Worm (Caenorhabditis elegans) whole organism, early embryonic: ENCODE results near the gene M110.7.

Experiments
- B0310.2 ChIP-seq: sonication (generic microtip); optimal IDR thresholded peaks from 2 replicates; lab custom pipeline; 2016; ENCODE audit warnings: mild to moderate bottlenecking, missing genetic modification characterization, missing compliant biosample characterization
- F13C5.2 ChIP-seq: sonication (generic microtip); optimal IDR thresholded peaks from 2 replicates; lab custom pipeline; 2017; ENCODE audit warnings: mild to moderate bottlenecking, missing genetic modification characterization, inconsistent platforms, missing compliant biosample characterization
- aly-1 ChIP-seq: sonication (generic microtip); optimal IDR thresholded peaks from 2 replicates; lab custom pipeline; 2016; ENCODE audit warnings: missing genetic modification characterization, missing compliant biosample characterization
- ama-1 ChIP-seq: fragments of 150-350 bp; optimal IDR thresholded peaks from 2 replicates; lab custom pipeline; 2014
- ceh-13 ChIP-seq: fragments of 200-800 bp; sonication (Bioruptor generic); optimal IDR thresholded peaks from 2 replicates; lab custom pipeline; 2018; ENCODE audit warnings: mild to moderate bottlenecking, missing genetic modification characterization, missing compliant biosample characterization
- ceh-36 ChIP-seq: sonication (generic microtip); optimal IDR thresholded peaks from 2 replicates; lab custom pipeline; 2016; ENCODE audit warnings: missing genetic modification characterization, inconsistent platforms, missing compliant biosample characterization
- ets-7 ChIP-seq: sonication (generic microtip); optimal IDR thresholded peaks from 2 replicates; lab custom pipeline; 2016; ENCODE audit warnings: missing genotype, missing genetic modification characterization, missing compliant biosample characterization
- flt-1 ChIP-seq: fragments of 200-800 bp; sonication (Bioruptor generic); IDR thresholded peaks from 2 replicates; pipeline ENCODE4 v1.3.6; 2022; ENCODE audit warnings: missing genetic modification characterization, missing compliant biosample characterization
- hmbx-1 ChIP-seq: sonication (generic microtip); optimal IDR thresholded peaks from 2 replicates; lab custom pipeline; 2016; ENCODE audit warnings: mild to moderate bottlenecking, missing genetic modification characterization, missing compliant biosample characterization
- hmg-4 ChIP-seq: fragments of 200-800 bp; sonication (Bioruptor generic); optimal IDR thresholded peaks from 2 replicates; lab custom pipeline; 2018; ENCODE audit warnings: mild to moderate bottlenecking, missing genetic modification characterization, missing compliant biosample characterization
- hnd-1 ChIP-seq: sonication (generic microtip); optimal IDR thresholded peaks from 2 replicates; lab custom pipeline; 2016; ENCODE audit warnings: missing genetic modification characterization, missing compliant biosample characterization
- pes-1 ChIP-seq: fragments of 200-800 bp; sonication (Bioruptor generic); IDR thresholded peaks from 2 replicates; pipeline ENCODE4 v1.3.6; 2022; ENCODE audit warnings: missing genetic modification reagents, missing genetic modification characterization, missing compliant biosample characterization
- scrt-1 ChIP-seq: fragments of 200-800 bp; sonication (Bioruptor generic); IDR thresholded peaks from 2 replicates; pipeline ENCODE4 v1.3.6; 2022; ENCODE audit warnings: missing genetic modification characterization, missing compliant biosample characterization
- sea-1 ChIP-seq: fragments of 200-800 bp; sonication (Bioruptor generic); conservative IDR thresholded peaks from 2 replicates; pipeline ENCODE4 v1.3.6; 2022; ENCODE audit warnings: missing genetic modification characterization, missing compliant biosample characterization
- tbx-11 ChIP-seq: fragments of 200-800 bp; sonication (Bioruptor generic); IDR thresholded peaks from 2 replicates; pipeline ENCODE4 v1.3.6; 2022; ENCODE audit warnings: missing genetic modification characterization, missing compliant biosample characterization
- tbx-37 ChIP-seq: fragments of 200-800 bp; sonication (Bioruptor generic); conservative IDR thresholded peaks from 2 replicates; pipeline ENCODE4 v1.3.6; 2022; ENCODE audit warnings: missing genetic modification reagents, missing genetic modification characterization, missing compliant biosample characterization
- tra-4 ChIP-seq: sonication (generic microtip); optimal IDR thresholded peaks from 2 replicates; lab custom pipeline; 2017; ENCODE audit warnings: missing genetic modification characterization, missing compliant biosample characterization

M110.7 gene

ce11 chrII:8232489-8232888 is at the start of gene M110.7:
Gene M110.7, plus strand, starts transcription at chrII:8232789.
- TF ChIP-seq ceh-13 (GFP tag; lab: Kevin White, UChicago) (no peak), pes-1 (no peak), tbx-37 (GFP tag; lab: Robert Waterston, UW) (no peak), sea-1 (no peak), B0310.2 (tag; lab: Kevin White, UChicago) (no peak), scrt-1 (GFP tag; lab: Robert Waterston, UW) (no peak), hnd-1 (no peak), ama-1 (lab: Kevin White, UChicago) (no peak)

ce11 chrII:8185016-8185493 is 47.5 kb upstream of the M110.7 start, which contains the start of the genes mig-5 and cct-1:
Gene mig-5, minus strand, starts transcription at chrII:8185023.
Gene cct-1, plus strand, starts transcription at chrII:8185443.
- TF ChIP-seq ceh-36 (tag; lab: Kevin White, UChicago) (no peak), ama-1 (lab: Kevin White, UChicago) (no peak), ceh-13 (GFP tag; lab: Kevin White, UChicago) (no peak), aly-1 (no peak), F13C5.2 (tag; lab: Kevin White, UChicago) (peak; percentile 85), tra-4 (tag; lab: Kevin White, UChicago) (no peak), flt-1 (peak; percentile 48; the same call in 1 of the 2 replicates), scrt-1 (GFP tag; lab: Robert Waterston, UW) (no peak), hmg-4 (GFP tag; lab: Kevin White, UChicago) (peak; percentile 31)

ce11 chrII:8187516-8187915 is 45.1 kb upstream of the M110.7 start:
- TF ChIP-seq ets-7, result no peak
- no peak for TF ChIP-seq sea-1
- no peak for TF ChIP-seq ceh-13 (GFP tag; lab: Kevin White, UChicago)
- no peak for TF ChIP-seq tra-4 (tag; lab: Kevin White, UChicago)
- TF ChIP-seq pes-1, result no peak
- no peak for TF ChIP-seq scrt-1 (GFP tag; lab: Robert Waterston, UW)
- TF ChIP-seq aly-1, result no peak
- TF ChIP-seq hnd-1, result no peak
- TF ChIP-seq ama-1 (lab: Kevin White, UChicago), result no peak
- no peak for TF ChIP-seq tbx-11 (GFP tag; lab: Robert Waterston, UW)
- no peak for TF ChIP-seq tbx-37 (GFP tag; lab: Robert Waterston, UW)
- no peak for TF ChIP-seq F13C5.2 (tag; lab: Kevin White, UChicago)
- TF ChIP-seq ceh-36 (tag; lab: Kevin White, UChicago), result no peak
- TF ChIP-seq hmbx-1 (tag; lab: Kevin White, UChicago), result no peak
- no peak for TF ChIP-seq hmg-4 (GFP tag; lab: Kevin White, UChicago)
- TF ChIP-seq flt-1, result no peak
- no peak for TF ChIP-seq B0310.2 (tag; lab: Kevin White, UChicago)

- TF ChIP-seq ets-7 (no peak), flt-1 (no peak), tbx-11 (GFP tag; lab: Robert Waterston, UW) (no peak), scrt-1 (GFP tag; lab: Robert Waterston, UW) (no peak), aly-1 (no peak), ceh-36 (tag; lab: Kevin White, UChicago) (no peak), sea-1 (no peak), hmbx-1 (tag; lab: Kevin White, UChicago) (no peak), hmg-4 (GFP tag; lab: Kevin White, UChicago) (no peak), pes-1 (no peak), hnd-1 (no peak), F13C5.2 (tag; lab: Kevin White, UChicago) (no peak)
These were observed 42.1 kb upstream of the M110.7 start, which contains the start of gene T05C12.8 for ce11 chrII:8190455-8190854. Gene T05C12.8, minus strand, starts transcription at chrII:8190555.

ce11 chrII:8193126-8193525 is 39.5 kb upstream of the M110.7 start, which contains the start of gene T05C12.9:
Gene T05C12.9, minus strand, starts transcription at chrII:8193226.
- TF ChIP-seq ets-7, result no peak
- no peak for TF ChIP-seq hmbx-1 (tag; lab: Kevin White, UChicago)
- TF ChIP-seq hnd-1, result no peak
- no peak for TF ChIP-seq tbx-37 (GFP tag; lab: Robert Waterston, UW)
- TF ChIP-seq tbx-11 (GFP tag; lab: Robert Waterston, UW), result no peak
- no peak for TF ChIP-seq ama-1 (lab: Kevin White, UChicago)
- no peak for TF ChIP-seq aly-1
- no peak for TF ChIP-seq hmg-4 (GFP tag; lab: Kevin White, UChicago)
- no peak for TF ChIP-seq pes-1
- TF ChIP-seq flt-1, result no peak

- TF ChIP-seq hnd-1 (no peak), tbx-37 (GFP tag; lab: Robert Waterston, UW) (no peak), sea-1 (no peak), ama-1 (lab: Kevin White, UChicago) (no peak), ets-7 (no peak), B0310.2 (tag; lab: Kevin White, UChicago) (no peak), pes-1 (no peak), flt-1 (no peak), tra-4 (tag; lab: Kevin White, UChicago) (no peak), tbx-11 (GFP tag; lab: Robert Waterston, UW) (no peak), F13C5.2 (tag; lab: Kevin White, UChicago) (no peak), hmbx-1 (tag; lab: Kevin White, UChicago) (no peak), scrt-1 (GFP tag; lab: Robert Waterston, UW) (no peak)
These were observed 38.7 kb upstream of the M110.7 start for ce11 chrII:8193922-8194321.

- TF ChIP-seq sea-1 (no peak), hmg-4 (GFP tag; lab: Kevin White, UChicago) (no peak), tbx-11 (GFP tag; lab: Robert Waterston, UW) (no peak), aly-1 (no peak), ama-1 (lab: Kevin White, UChicago) (no peak), pes-1 (no peak), ceh-36 (tag; lab: Kevin White, UChicago) (no peak), B0310.2 (tag; lab: Kevin White, UChicago) (no peak), hnd-1 (no peak), flt-1 (no peak), F13C5.2 (tag; lab: Kevin White, UChicago) (no peak), ets-7 (no peak), scrt-1 (GFP tag; lab: Robert Waterston, UW) (no peak), ceh-13 (GFP tag; lab: Kevin White, UChicago) (no peak), tbx-37 (GFP tag; lab: Robert Waterston, UW) (no peak), hmbx-1 (tag; lab: Kevin White, UChicago) (no peak), tra-4 (tag; lab: Kevin White, UChicago) (no peak)
These were observed 34.1 kb upstream of the M110.7 start, which contains the start of gene qua-1 for ce11 chrII:8198503-8198902. Gene qua-1, plus strand, starts transcription at chrII:8198803.
